Fruit fly (Drosophila melanogaster): ENCODE data around the gene nsl1.

The nsl1 gene

dm6 chr3R:15792427-15792826 lies 1.2 kb upstream of the nsl1 start, which contains the start of gene Acyp2 (continued):
- TF ChIP-seq pfk (GFP tag; optimal IDR thresholded peaks at IDR 0.05) = no peak
- peak; percentile 31 for TF ChIP-seq CG15601 (tag; optimal IDR thresholded peaks at IDR 0.05)
- TF ChIP-seq ATbp (GFP tag; optimal IDR thresholded peaks at IDR 0.05) = no peak
- TF ChIP-seq unpg (GFP tag; optimal IDR thresholded peaks at IDR 0.05) = no peak
- TF ChIP-seq Usf (GFP tag; optimal IDR thresholded peaks at IDR 0.05) = no peak
- TF ChIP-seq CG11504 (tag; optimal IDR thresholded peaks at IDR 0.05) = peak; percentile 44
- TF ChIP-seq Dip3 (GFP tag; optimal IDR thresholded peaks at IDR 0.05) = no peak
- no peak for TF ChIP-seq CG43689 (GFP tag; IDR thresholded peaks at IDR 0.05)
- peak; percentile 89 for TF ChIP-seq Med (GFP tag)
- peak; percentile 31 for TF ChIP-seq grau (tag; optimal IDR thresholded peaks at IDR 0.05)
- no peak for TF ChIP-seq pros (GFP tag; optimal IDR thresholded peaks at IDR 0.05)
- no peak for TF ChIP-seq CG31365 (tag; optimal IDR thresholded peaks at IDR 0.05)
- peak; percentile 16 for TF ChIP-seq CG13424 (tag; optimal IDR thresholded peaks at IDR 0.05)
- TF ChIP-seq CG3995 (GFP tag; optimal IDR thresholded peaks at IDR 0.05) = no peak
- no peak for TF ChIP-seq CG9609 (GFP tag; optimal IDR thresholded peaks at IDR 0.05)
- no peak for TF ChIP-seq salm (tag; optimal IDR thresholded peaks at IDR 0.05)
- peak; percentile 53 for TF ChIP-seq CG4854 (GFP tag; optimal IDR thresholded peaks at IDR 0.05)
- peak; percentile 74 for TF ChIP-seq Rfx (GFP tag; IDR thresholded peaks at IDR 0.05)
- TF ChIP-seq CG3838 (GFP tag; optimal IDR thresholded peaks at IDR 0.05) = no peak
- TF ChIP-seq CG7745 (tag; optimal IDR thresholded peaks at IDR 0.05) = no peak
- TF ChIP-seq cato (GFP tag; optimal IDR thresholded peaks at IDR 0.05; ENCODE audit: borderline replicate concordance) = no peak
- TF ChIP-seq Hey (tag; optimal IDR thresholded peaks at IDR 0.05) = no peak
- TF ChIP-seq TFAM (GFP tag; optimal IDR thresholded peaks at IDR 0.05) = no peak
- no peak for TF ChIP-seq CG6175 (GFP tag; IDR thresholded peaks at IDR 0.05)
- no peak for TF ChIP-seq Hr39 (optimal IDR thresholded peaks at IDR 0.05)
- peak; percentile 23 for TF ChIP-seq CG13775 (GFP tag; optimal IDR thresholded peaks at IDR 0.05)
- peak; percentile 79 for TF ChIP-seq stwl (tag; optimal IDR thresholded peaks at IDR 0.05)
- TF ChIP-seq az2 (GFP tag; optimal IDR thresholded peaks at IDR 0.05) = no peak
- TF ChIP-seq CG10543 (GFP tag; optimal IDR thresholded peaks at IDR 0.05) = no peak
- TF ChIP-seq sisA (GFP tag; IDR thresholded peaks at IDR 0.05) = peak; percentile 42; the same call in 1 of the 2 replicates
- no peak for TF ChIP-seq CG15269 (tag; optimal IDR thresholded peaks at IDR 0.05)
- TF ChIP-seq Pdp1 (GFP tag; optimal IDR thresholded peaks at IDR 0.05) = peak in 1 of 2 experiments; percentile 48
- no peak for TF ChIP-seq Ravus (GFP tag; IDR thresholded peaks at IDR 0.05)
- no peak for TF ChIP-seq ken (GFP tag; IDR thresholded peaks at IDR 0.05)
- TF ChIP-seq nau (GFP tag; optimal IDR thresholded peaks at IDR 0.05) = no peak
- TF ChIP-seq en (GFP tag; optimal IDR thresholded peaks at IDR 0.05) = no peak
- TF ChIP-seq so (GFP tag; IDR thresholded peaks at IDR 0.05) = no peak
- no peak; the same call in 1 of the 2 replicates for TF ChIP-seq ato (GFP tag; IDR thresholded peaks at IDR 0.05; ENCODE audit: partially characterized antibody)
- peak; percentile 9 for TF ChIP-seq CG7987 (GFP tag; optimal IDR thresholded peaks at IDR 0.05)
- TF ChIP-seq CG33557 (GFP tag; optimal IDR thresholded peaks at IDR 0.05) = no peak
- TF ChIP-seq CkIIα-i1 (GFP tag; IDR thresholded peaks at IDR 0.05) = no peak
- no peak for TF ChIP-seq CG11695 (GFP tag; IDR thresholded peaks at IDR 0.05)
- TF ChIP-seq luna (GFP tag; optimal IDR thresholded peaks at IDR 0.05) = no peak
- no peak for TF ChIP-seq schlank (tag; optimal IDR thresholded peaks at IDR 0.05)
- TF ChIP-seq CG12744 (GFP tag; optimal IDR thresholded peaks at IDR 0.05) = no peak
- TF ChIP-seq sug (tag; optimal IDR thresholded peaks at IDR 0.05) = peak; percentile 29
- TF ChIP-seq Mrtf (GFP tag; IDR thresholded peaks at IDR 0.05) = no peak
- TF ChIP-seq CG4282 (GFP tag; optimal IDR thresholded peaks at IDR 0.05) = no peak
- TF ChIP-seq CG32772 (GFP tag; IDR thresholded peaks at IDR 0.05) = 0 out of 2 replicates have a peak, but pooled peaks have one; percentile 6
- TF ChIP-seq CG8290 (GFP tag; optimal IDR thresholded peaks at IDR 0.05) = peak; percentile 26
- TF ChIP-seq CG8290 (tag; optimal IDR thresholded peaks at IDR 0.05) = peak in 1 of 2 experiments; percentile 73
- no peak for TF ChIP-seq cas (GFP tag; IDR thresholded peaks at IDR 0.05)
